Worm (Caenorhabditis elegans) whole organism, L4 larva: Measurements from ENCODE around the gene nep-6.

Experiments
- F44E2.7 ChIP-seq: fragments of 200-800 bp; sonication (Bioruptor generic); IDR thresholded peaks from 2 replicates; pipeline ENCODE4 v2.1.2; 2022; ENCODE audit warnings: missing genetic modification characterization, missing compliant biosample characterization
- T20F7.1 ChIP-seq: fragments of 200-800 bp; sonication (Bioruptor generic); optimal IDR thresholded peaks from 2 replicates; lab custom pipeline; 2018; ENCODE audit warnings: mild to moderate bottlenecking, missing genetic modification characterization, missing compliant biosample characterization
- aly-2 ChIP-seq: sonication (generic microtip); optimal IDR thresholded peaks from 2 replicates; lab custom pipeline; 2018; ENCODE audit warnings: missing biosample characterization, missing genetic modification characterization
- ces-1 ChIP-seq: fragments of 150-350 bp; sonication (generic microtip); optimal IDR thresholded peaks from 4 replicates; lab custom pipeline; 2014; ENCODE audit warnings: missing biosample characterization, missing genetic modification reagents, missing genetic modification characterization
- hlh-30 ChIP-seq: sonication (generic microtip); optimal IDR thresholded peaks from 2 replicates; lab custom pipeline; 2017; ENCODE audit warnings: antibody characterized with exemption, mild to moderate bottlenecking, missing genetic modification characterization, missing compliant biosample characterization; ENCODE audit not compliant: insufficient read depth
- lin-29 ChIP-seq: fragments of 200-800 bp; sonication (Bioruptor generic); IDR thresholded peaks from 2 replicates; pipeline ENCODE4 v1.3.6; 2022; ENCODE audit warnings: missing genetic modification reagents, missing genetic modification characterization, missing compliant biosample characterization
- lsy-2 ChIP-seq, 2 experiments: fragments of 150-350 bp in 1 of 2; sonication (generic microtip) in 1 of 2; optimal IDR thresholded peaks; 2 replicates each; lab custom pipeline; 2014 to 2017; ENCODE audit warnings: missing biosample characterization in 2 of 2, missing genetic modification characterization in 2 of 2
- mxl-2 ChIP-seq: fragments of 200-800 bp; sonication (Bioruptor generic); conservative IDR thresholded peaks from 2 replicates; pipeline ENCODE4 v1.3.6; 2022; ENCODE audit warnings: missing genetic modification reagents, missing genetic modification characterization, missing compliant biosample characterization
- unc-62 ChIP-seq, 3 experiments: fragments of 150-350 bp in 1 of 3; sonication (generic microtip); optimal IDR thresholded peaks in 2 of 3; peaks in 1 of 3; 1 replicate in 1 of 3; 2 replicates in 2 of 3; lab custom pipeline; 2014 to 2017; ENCODE audit warnings: missing biosample characterization in 3 of 3, missing genetic modification characterization in 3 of 3, missing genetic modification reagents in 3 of 3, missing genotype in 1 of 3

- TF ChIP-seq lsy-2 (tag; optimal IDR thresholded peaks at IDR 0.05; lab: Kevin White, UChicago): no peak
- TF ChIP-seq F44E2.7 (GFP tag; lab: Robert Waterston, UW): no peak
- TF ChIP-seq T20F7.1 (GFP tag; lab: Kevin White, UChicago): no peak
- TF ChIP-seq ces-1 (GFP tag; lab: Kevin White, UChicago): no peak
- no peak for TF ChIP-seq aly-2
- no peak for TF ChIP-seq unc-62 (GFP tag; optimal IDR thresholded peaks at IDR 0.05 in 1 of 2; lab: Kevin White, UChicago)
- TF ChIP-seq unc-62 (tag; optimal IDR thresholded peaks at IDR 0.05; lab: Kevin White, UChicago): no peak
- TF ChIP-seq hlh-30 (tag; lab: Kevin White, UChicago): no peak
- no peak for TF ChIP-seq lin-29 (GFP tag; lab: Robert Waterston, UW)
- TF ChIP-seq mxl-2 (GFP tag; lab: Robert Waterston, UW): no peak
Measured at ce11 chrII:3438280-3438679, 21.7 kb downstream of the nep-6 start.
